ENCODE assay signal across 4 fruit fly cellular contexts in genomic region chrX:20244278-20244677, dm6.
TF ChIP-seq lines count a peak whose summit lies in the region.

Peritrophin-A (plus strand) TSS chrX:20244647.

- no peak for TF ChIP-seq CTCF in whole organism, embryonic (GFP tag; optimal IDR thresholded peaks at IDR 0.05; lab: Kevin White, UChicago)

TF ChIP-seq in whole organism, embryonic, 481 proteins besides CTCF, POLR2A, EP300 and RAD21 (continues in another document):
- TF ChIP-seq bcd (GFP tag; optimal IDR thresholded peaks at IDR 0.05; lab: Kevin White, UChicago): no peak
- no peak for TF ChIP-seq Camta (GFP tag; optimal IDR thresholded peaks at IDR 0.05; lab: Kevin White, UChicago)
- peak; percentile 67 for TF ChIP-seq sqz (GFP tag; optimal IDR thresholded peaks at IDR 0.05; lab: Kevin White, UChicago)
- TF ChIP-seq Dref (GFP tag; IDR thresholded peaks at IDR 0.05; lab: Robert Waterston, UW): no peak
- TF ChIP-seq repo (GFP tag; optimal IDR thresholded peaks at IDR 0.05; lab: Kevin White, UChicago): no peak
- no peak for TF ChIP-seq Vsx1 (GFP tag; optimal IDR thresholded peaks at IDR 0.05; lab: Kevin White, UChicago)
- TF ChIP-seq CG8089 (GFP tag; optimal IDR thresholded peaks at IDR 0.05; lab: Kevin White, UChicago): no peak
- TF ChIP-seq Hmx (GFP tag; optimal IDR thresholded peaks at IDR 0.05; lab: Kevin White, UChicago): no peak
- no peak for TF ChIP-seq CG7271 (tag; optimal IDR thresholded peaks at IDR 0.05; lab: Kevin White, UChicago)
- no peak for TF ChIP-seq bsh (GFP tag; optimal IDR thresholded peaks at IDR 0.05; lab: Kevin White, UChicago)
- no peak for TF ChIP-seq tio (GFP tag; optimal IDR thresholded peaks at IDR 0.05; lab: Kevin White, UChicago)
- TF ChIP-seq CG15601 (tag; optimal IDR thresholded peaks at IDR 0.05; lab: Kevin White, UChicago): no peak
- no peak for TF ChIP-seq cato (GFP tag; optimal IDR thresholded peaks at IDR 0.05; lab: Kevin White, UChicago; ENCODE audit: borderline replicate concordance)
- TF ChIP-seq Abd-B (GFP tag; optimal IDR thresholded peaks at IDR 0.05; lab: Kevin White, UChicago): no peak
- TF ChIP-seq CG15696 (tag; optimal IDR thresholded peaks at IDR 0.05; lab: Kevin White, UChicago): no peak
- TF ChIP-seq Drgx (GFP tag; IDR thresholded peaks at IDR 0.05; lab: Robert Waterston, UW): peak; percentile 70
- TF ChIP-seq CG17385 (GFP tag; optimal IDR thresholded peaks at IDR 0.05; lab: Kevin White, UChicago): peak; percentile 66
- no peak for TF ChIP-seq disco-r (GFP tag; optimal IDR thresholded peaks at IDR 0.05; lab: Kevin White, UChicago)
- no peak for TF ChIP-seq CG4730 (GFP tag; IDR thresholded peaks at IDR 0.05; lab: Robert Waterston, UW)
- TF ChIP-seq ems (GFP tag; optimal IDR thresholded peaks at IDR 0.05; lab: Kevin White, UChicago): no peak
- no peak for TF ChIP-seq CG10147 (GFP tag; optimal IDR thresholded peaks at IDR 0.05; lab: Kevin White, UChicago)
- TF ChIP-seq Side (GFP tag; optimal IDR thresholded peaks at IDR 0.05; lab: Kevin White, UChicago): no peak
- no peak for TF ChIP-seq btn (GFP tag; optimal IDR thresholded peaks at IDR 0.05; lab: Kevin White, UChicago)
- TF ChIP-seq Adf1 (GFP tag; IDR thresholded peaks at IDR 0.05; lab: Robert Waterston, UW): peak; percentile 30; the same call in 1 of the 2 replicates

TF ChIP-seq in whole organism, prepupa, 60 proteins besides CTCF, POLR2A, EP300 and RAD21 (continues in another document):
- peak; percentile 41 for TF ChIP-seq net (GFP tag; optimal IDR thresholded peaks at IDR 0.05; lab: Kevin White, UChicago)
- TF ChIP-seq Hr38 (GFP tag; optimal IDR thresholded peaks at IDR 0.05; lab: Kevin White, UChicago): no peak
- TF ChIP-seq CG8119 (GFP tag; IDR thresholded peaks at IDR 0.05; lab: Robert Waterston, UW): peak; percentile 78
- peak; percentile 39 for TF ChIP-seq Sox102F (GFP tag; optimal IDR thresholded peaks at IDR 0.05; lab: Kevin White, UChicago)
- TF ChIP-seq CG34406 (GFP tag; optimal IDR thresholded peaks at IDR 0.05; lab: Kevin White, UChicago): peak; percentile 28
- peak; percentile 16 for TF ChIP-seq lz (GFP tag; optimal IDR thresholded peaks at IDR 0.05; lab: Kevin White, UChicago)
- peak; percentile 35 for TF ChIP-seq Met (GFP tag; optimal IDR thresholded peaks at IDR 0.05; lab: Kevin White, UChicago)
- TF ChIP-seq eg (GFP tag; IDR thresholded peaks at IDR 0.05; lab: Robert Waterston, UW): peak; percentile 86
- no peak for TF ChIP-seq Hr39 (GFP tag; optimal IDR thresholded peaks at IDR 0.05; lab: Kevin White, UChicago)
- peak; percentile 3 for TF ChIP-seq CG16779 (tag; optimal IDR thresholded peaks at IDR 0.05; lab: Kevin White, UChicago)
- TF ChIP-seq CG32006 (GFP tag; optimal IDR thresholded peaks at IDR 0.05; lab: Kevin White, UChicago): no peak
- no peak for TF ChIP-seq acj6 (GFP tag; optimal IDR thresholded peaks at IDR 0.05; lab: Kevin White, UChicago)
- peak; percentile 82 for TF ChIP-seq CG6276 (GFP tag; optimal IDR thresholded peaks at IDR 0.05; lab: Kevin White, UChicago)
- TF ChIP-seq CG15336 (GFP tag; IDR thresholded peaks at IDR 0.05; lab: Robert Waterston, UW): peak; percentile 79
- TF ChIP-seq Blimp-1 (GFP tag; optimal IDR thresholded peaks at IDR 0.05; lab: Kevin White, UChicago): no peak
- no peak for TF ChIP-seq Eip93F (GFP tag; optimal IDR thresholded peaks at IDR 0.05; lab: Kevin White, UChicago)
- no peak for TF ChIP-seq vri (GFP tag; optimal IDR thresholded peaks at IDR 0.05; lab: Kevin White, UChicago)
- TF ChIP-seq pdm3 (GFP tag; optimal IDR thresholded peaks at IDR 0.05; lab: Kevin White, UChicago): peak; percentile 29
- TF ChIP-seq dsx (GFP tag; optimal IDR thresholded peaks at IDR 0.05; lab: Kevin White, UChicago; ENCODE audit: poor library complexity, severe bottlenecking): peak; percentile 27
- TF ChIP-seq CG1621 (tag; optimal IDR thresholded peaks at IDR 0.05; lab: Kevin White, UChicago): no peak
- peak; percentile 53; the same call in 2 of the 3 replicates for TF ChIP-seq CG6163 (GFP tag; IDR thresholded peaks at IDR 0.05; lab: Robert Waterston, UW)
- TF ChIP-seq fd85E (GFP tag; optimal IDR thresholded peaks at IDR 0.05; lab: Kevin White, UChicago): no peak
- peak; percentile 17 for TF ChIP-seq achi (GFP tag; optimal IDR thresholded peaks at IDR 0.05; lab: Kevin White, UChicago)
- TF ChIP-seq CG6854 (GFP tag; optimal IDR thresholded peaks at IDR 0.05; lab: Kevin White, UChicago): peak; percentile 67

TF ChIP-seq in whole organism, pupa, 21 proteins besides CTCF, POLR2A, EP300 and RAD21:
- TF ChIP-seq CG13204 (GFP tag; optimal IDR thresholded peaks at IDR 0.05; lab: Kevin White, UChicago): no peak
- TF ChIP-seq fd96Ca (GFP tag; IDR thresholded peaks at IDR 0.05; lab: Robert Waterston, UW): peak; percentile 67; the same call in 2 of the 3 replicates
- TF ChIP-seq CG32121 (GFP tag; IDR thresholded peaks at IDR 0.05; lab: Robert Waterston, UW): peak; percentile 79
- no peak for TF ChIP-seq CG9948 (tag; optimal IDR thresholded peaks at IDR 0.05; lab: Kevin White, UChicago)
- TF ChIP-seq CG10348 (GFP tag; IDR thresholded peaks at IDR 0.05; lab: Robert Waterston, UW): no peak
- no peak for TF ChIP-seq Pif1B (GFP tag; optimal IDR thresholded peaks at IDR 0.05; lab: Kevin White, UChicago)
- TF ChIP-seq CG8159 (tag; optimal IDR thresholded peaks at IDR 0.05; lab: Kevin White, UChicago): no peak
- peak; percentile 62 for TF ChIP-seq Ets98B (GFP tag; IDR thresholded peaks at IDR 0.05; lab: Robert Waterston, UW)
- peak; percentile 39; the same call in 1 of the 2 replicates for TF ChIP-seq rn (GFP tag; IDR thresholded peaks at IDR 0.05; lab: Robert Waterston, UW)
- peak; percentile 30 for TF ChIP-seq Pif1A (GFP tag; optimal IDR thresholded peaks at IDR 0.05; lab: Kevin White, UChicago)
- TF ChIP-seq CG17806 (tag; optimal IDR thresholded peaks at IDR 0.05; lab: Kevin White, UChicago): no peak
- no peak for TF ChIP-seq CG14655 (GFP tag; optimal IDR thresholded peaks at IDR 0.05; lab: Kevin White, UChicago)
- TF ChIP-seq Snoo (tag; optimal IDR thresholded peaks at IDR 0.05; lab: Kevin White, UChicago): peak; percentile 62
- TF ChIP-seq CG15710 (tag; optimal IDR thresholded peaks at IDR 0.05; lab: Kevin White, UChicago): no peak
- no peak for TF ChIP-seq CG34367 (tag; optimal IDR thresholded peaks at IDR 0.05; lab: Kevin White, UChicago)
- no peak for TF ChIP-seq EcR (GFP tag; optimal IDR thresholded peaks at IDR 0.05; lab: Kevin White, UChicago)
- no peak for TF ChIP-seq D1 (tag; optimal IDR thresholded peaks at IDR 0.05; lab: Kevin White, UChicago)
- no peak for TF ChIP-seq CG8301 (tag; optimal IDR thresholded peaks at IDR 0.05; lab: Kevin White, UChicago)
- TF ChIP-seq CG4496 (GFP tag; IDR thresholded peaks at IDR 0.05; lab: Robert Waterston, UW): peak; percentile 75; the same call in 2 of the 3 replicates
- TF ChIP-seq gl (tag; optimal IDR thresholded peaks at IDR 0.05; lab: Kevin White, UChicago): no peak
- peak; percentile 80 for TF ChIP-seq CG12605 (GFP tag; IDR thresholded peaks at IDR 0.05; lab: Robert Waterston, UW)

TF ChIP-seq in whole organism, wandering third instar larva, 38 proteins besides CTCF, POLR2A, EP300 and RAD21:
- TF ChIP-seq Sp1 (GFP tag; optimal IDR thresholded peaks at IDR 0.05; lab: Kevin White, UChicago) (peak; percentile 25), Hr83 (GFP tag; optimal IDR thresholded peaks at IDR 0.05; lab: Kevin White, UChicago; ENCODE audit: poor library complexity, severe bottlenecking) (no peak), CG32264 (GFP tag; optimal IDR thresholded peaks at IDR 0.05; lab: Kevin White, UChicago) (no peak), dmrt93B (GFP tag; optimal IDR thresholded peaks at IDR 0.05; lab: Kevin White, UChicago) (no peak), jim (GFP tag; optimal IDR thresholded peaks at IDR 0.05; lab: Kevin White, UChicago) (peak; percentile 16), br (GFP tag; optimal IDR thresholded peaks at IDR 0.05; lab: Kevin White, UChicago) (no peak)
TF ChIP-seq in whole organism, wandering third instar larva: peak in this region for 2.

Comparison
In these comparisons a context has a peak if more than half of its experiments do, and no peak if none do; other contexts are left out.
1. Of the 7 proteins assayed by ChIP-seq in both whole organism, embryonic and whole organism, prepupa: peak only in whole organism, embryonic: none; only in whole organism, prepupa: CG16779, CG6854, Gug, Lpt and Sox102F; in both: none; in neither: 2.